Worm (Caenorhabditis elegans): ENCODE results near the gene H12I13.1.

ce11 chrII:6067066-6067465 lies at the start of gene H12I13.1:
- TF ChIP-seq nfyb-1 (GFP tag; IDR thresholded peaks at IDR 0.05) (no peak), lag-1 (GFP tag; IDR thresholded peaks at IDR 0.05) (no peak), B0261.1 (tag; optimal IDR thresholded peaks at IDR 0.05) (no peak), ama-1 (optimal IDR thresholded peaks at IDR 0.05) (no peak), ama-1 (GFP tag; optimal IDR thresholded peaks at IDR 0.05) (no peak), madf-6 (GFP tag; IDR thresholded peaks at IDR 0.05) (no peak), ceh-79 (tag; optimal IDR thresholded peaks at IDR 0.05) (no peak), madf-8 (GFP tag; conservative IDR thresholded peaks at IDR 0.05) (no peak), cebp-1 (GFP tag; IDR thresholded peaks at IDR 0.05) (no peak), cebp-1 (tag; optimal IDR thresholded peaks at IDR 0.05) (no peak), chd-7 (tag; optimal IDR thresholded peaks at IDR 0.05) (no peak), pha-4 (tag; optimal IDR thresholded peaks at IDR 0.05) (no peak), ets-4 (GFP tag; optimal IDR thresholded peaks at IDR 0.05) (no peak), snpc-4 (GFP tag; optimal IDR thresholded peaks at IDR 0.05) (no peak), snpc-4 (tag; optimal IDR thresholded peaks at IDR 0.05) (no peak), attf-3 (GFP tag; conservative IDR thresholded peaks at IDR 0.05) (no peak), cebp-2 (GFP tag; IDR thresholded peaks at IDR 0.05) (no peak)

Measured in whole organism, young adult.